Worm (Caenorhabditis elegans) whole organism, late embryonic: ENCODE data around the gene famh-136.

ENCODE experiments used
- ceh-14 ChIP-seq: sonication (generic microtip); optimal IDR thresholded peaks from 2 replicates; lab custom pipeline; 2016; ENCODE audit warnings: missing genotype, missing genetic modification characterization, missing compliant biosample characterization
- nfya-1 ChIP-seq: sonication (generic microtip); optimal IDR thresholded peaks from 2 replicates; lab custom pipeline; 2017; ENCODE audit warnings: missing genetic modification characterization, mild to moderate bottlenecking, missing compliant biosample characterization, antibody characterized with exemption, moderate library complexity
- sdc-2 ChIP-seq: sonication (generic microtip); optimal IDR thresholded peaks from 2 replicates; lab custom pipeline; 2016; ENCODE audit warnings: missing genotype, missing genetic modification characterization, missing compliant biosample characterization

DNA sequence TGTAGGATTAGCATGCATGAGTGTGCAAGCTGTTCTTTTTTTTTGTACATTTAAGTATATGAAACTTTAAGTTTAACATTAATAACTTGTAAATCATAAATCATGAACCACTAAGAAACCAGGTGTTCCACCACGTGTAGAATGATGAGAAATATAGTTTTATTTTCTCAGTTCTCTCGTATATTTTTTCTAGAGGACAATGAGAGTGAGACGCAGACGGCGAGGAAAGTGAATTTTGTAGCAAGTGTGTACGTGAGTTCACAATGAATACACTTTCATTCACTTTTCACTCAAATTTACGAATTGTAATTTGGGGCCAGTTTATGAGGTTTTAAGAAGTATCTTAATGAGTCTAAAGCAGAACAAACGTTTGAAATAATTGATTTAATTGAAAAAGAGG is 39.0 kb downstream of the famh-136 start:
- TF ChIP-seq nfya-1 (tag; lab: Kevin White, UChicago) (no peak), ceh-14 (tag; lab: Kevin White, UChicago) (no peak), sdc-2 (no peak)
